Worm (Caenorhabditis elegans): ENCODE results near the gene cest-30.

cest-30 gene

ce11 chrV:5284270-5284980, 21.5 kb upstream of the cest-30 start:
- peak; percentile 42 for TF ChIP-seq F55B11.4 (tag; optimal IDR thresholded peaks at IDR 0.05; ENCODE audit: borderline replicate concordance, insufficient read depth)
- TF ChIP-seq nhr-179 (tag; optimal IDR thresholded peaks at IDR 0.05): peak; percentile 15
- peak; percentile 76 for TF ChIP-seq ets-4 (GFP tag; optimal IDR thresholded peaks at IDR 0.05)
- TF ChIP-seq F57A8.1 (GFP tag; optimal IDR thresholded peaks at IDR 0.05): peak; percentile 52
- TF ChIP-seq lin-54 (GFP tag; optimal IDR thresholded peaks at IDR 0.05): peak; percentile 5
- peak; percentile 72 for TF ChIP-seq ceh-79 (tag; optimal IDR thresholded peaks at IDR 0.05)
- TF ChIP-seq sptf-2 (GFP tag; optimal IDR thresholded peaks at IDR 0.05): peak; percentile 61
- TF ChIP-seq hlh-12 (tag; optimal IDR thresholded peaks at IDR 0.05): peak; percentile 58
- TF ChIP-seq ztf-22 (GFP tag; optimal IDR thresholded peaks at IDR 0.05): peak; percentile 80
- peak; percentile 3 to 18 for TF ChIP-seq rec-8 (tag; optimal IDR thresholded peaks at IDR 0.05)
- TF ChIP-seq athp-1 (tag; optimal IDR thresholded peaks at IDR 0.05): peak; percentile 10
- TF ChIP-seq fkh-3 (tag; optimal IDR thresholded peaks at IDR 0.05): peak; percentile 57
- TF ChIP-seq die-1 (tag; optimal IDR thresholded peaks at IDR 0.05): peak; percentile 48
- peak; percentile 51 for TF ChIP-seq nhr-27 (tag; optimal IDR thresholded peaks at IDR 0.05)

ce11 chrV:5278001-5278400, 15.1 kb upstream of the cest-30 start, which contains the start of gene B0238.9:
TSS of gene B0238.9 (minus strand) at chrV:5278101.
- TF ChIP-seq lin-54 (GFP tag; optimal IDR thresholded peaks at IDR 0.05): no peak
- TF ChIP-seq lsl-1 (GFP tag; optimal IDR thresholded peaks at IDR 0.05): peak; percentile 26
- TF ChIP-seq rcor-1 (GFP tag; IDR thresholded peaks at IDR 0.05): no peak
- TF ChIP-seq F37B4.10 (GFP tag; IDR thresholded peaks at IDR 0.05): no peak
- TF ChIP-seq bed-2 (GFP tag; IDR thresholded peaks at IDR 0.05): no peak
- no peak for TF ChIP-seq chd-7 (tag; optimal IDR thresholded peaks at IDR 0.05)
- TF ChIP-seq bed-1 (GFP tag; IDR thresholded peaks at IDR 0.05): no peak

- peak in 1 of 3 experiments; percentile 64 for TF ChIP-seq lin-35 (GFP tag; optimal IDR thresholded peaks at IDR 0.05)
- no peak for TF ChIP-seq unc-62 (GFP tag; optimal IDR thresholded peaks at IDR 0.05)
- no peak for TF ChIP-seq K11D2.4 (GFP tag; IDR thresholded peaks at IDR 0.05)
- TF ChIP-seq C06A6.2 (GFP tag; conservative IDR thresholded peaks at IDR 0.05): no peak
- TF ChIP-seq snpc-1.3 (tag; optimal IDR thresholded peaks at IDR 0.05; ENCODE audit: insufficient read depth): peak; percentile 54
- TF ChIP-seq somi-1 (GFP tag; optimal IDR thresholded peaks at IDR 0.05): no peak
- 0 out of 2 replicates have a peak, but pooled peaks have one; percentile 47 for TF ChIP-seq attf-6 (GFP tag; IDR thresholded peaks at IDR 0.05)
- no peak for TF ChIP-seq Y53F4B.3 (GFP tag; IDR thresholded peaks at IDR 0.05)
- no peak for TF ChIP-seq ama-1 (optimal IDR thresholded peaks at IDR 0.05)
- peak in 1 of 2 experiments; percentile 55 for TF ChIP-seq ama-1 (GFP tag; optimal IDR thresholded peaks at IDR 0.05)
- TF ChIP-seq mes-4 (tag; optimal IDR thresholded peaks at IDR 0.05): no peak
- TF ChIP-seq rec-8 (tag; optimal IDR thresholded peaks at IDR 0.05): peak in 1 of 2 experiments; percentile 29
- TF ChIP-seq Y53G8AR.9 (GFP tag; conservative IDR thresholded peaks at IDR 0.05): peak; percentile 63; the same call in 1 of the 2 replicates
- TF ChIP-seq dox-1 (GFP tag; IDR thresholded peaks at IDR 0.05): no peak
- TF ChIP-seq lin-54 (GFP tag; optimal IDR thresholded peaks at IDR 0.05): peak; percentile 33
- peak; percentile 60; the same call in 1 of the 2 replicates for TF ChIP-seq ekl-4 (GFP tag; IDR thresholded peaks at IDR 0.05)
- peak; percentile 26 for TF ChIP-seq F33H1.4 (GFP tag; IDR thresholded peaks at IDR 0.05)
- peak; percentile 46 for TF ChIP-seq fkh-3 (tag; optimal IDR thresholded peaks at IDR 0.05)
- peak; percentile 58 for TF ChIP-seq madf-6 (GFP tag; IDR thresholded peaks at IDR 0.05)
- no peak for TF ChIP-seq Y95B8A.8 (GFP tag; IDR thresholded peaks at IDR 0.05)
- TF ChIP-seq tbp1 (GFP tag; optimal IDR thresholded peaks at IDR 0.05): peak; percentile 29
- TF ChIP-seq ceh-40 (GFP tag; IDR thresholded peaks at IDR 0.05): no peak
- TF ChIP-seq F52B5.7 (tag; optimal IDR thresholded peaks at IDR 0.05): peak; percentile 41
- no peak for TF ChIP-seq ztf-3 (GFP tag; optimal IDR thresholded peaks at IDR 0.05)
- peak; percentile 48 for TF ChIP-seq ceh-79 (tag; optimal IDR thresholded peaks at IDR 0.05)
- peak; percentile 82 for TF ChIP-seq repo-1 (tag; optimal IDR thresholded peaks at IDR 0.05)
- TF ChIP-seq F37B4.10 (GFP tag; IDR thresholded peaks at IDR 0.05): no peak
- TF ChIP-seq F55B11.4 (tag; optimal IDR thresholded peaks at IDR 0.05; ENCODE audit: borderline replicate concordance, insufficient read depth): no peak
- no peak for TF ChIP-seq ceh-58 (GFP tag; IDR thresholded peaks at IDR 0.05)
Measured at ce11 chrV:5275426-5276007, 12.6 kb upstream of the cest-30 start.

Measured in whole organism, young adult.